Fruit fly (Drosophila melanogaster) Kc167 (cell line): ENCODE measurements around the gene CG5013.

Experiments
- Myc ChIP-seq: fragments of >200 bp; optimal IDR thresholded peaks from 2 replicates; lab custom pipeline; 2017; ENCODE audit warnings: missing external identifiers
- Sin3A ChIP-seq: fragments of >200 bp; optimal IDR thresholded peaks from 2 replicates; lab custom pipeline; 2018; ENCODE audit warnings: missing external identifiers
- h ChIP-seq: fragments of >200 bp; optimal IDR thresholded peaks from 3 replicates; lab custom pipeline; 2018; ENCODE audit warnings: missing external identifiers
- insv ChIP-seq: fragments of >200 bp; optimal IDR thresholded peaks from 3 replicates; lab custom pipeline; 2018; ENCODE audit warnings: missing external identifiers
- psq ChIP-seq: fragments of >200 bp; optimal IDR thresholded peaks from 2 replicates; lab custom pipeline; 2017; ENCODE audit warnings: missing external identifiers
- ttk ChIP-seq: sonication (Bioruptor generic); optimal IDR thresholded peaks from 2 replicates; lab custom pipeline; 2017; ENCODE audit warnings: missing external identifiers

dm6 chr3R:16022005-16022404 is 27.5 kb upstream of the CG5013 start:
- TF ChIP-seq h (lab: Kevin White, UChicago) (no peak), Myc (lab: Kevin White, UChicago) (no peak), Sin3A (lab: Kevin White, UChicago) (no peak), psq (lab: Kevin White, UChicago) (no peak), insv (lab: Kevin White, UChicago) (no peak), ttk (lab: Kevin White, UChicago) (no peak)
